Fruit fly (Drosophila melanogaster) whole organism, embryonic: ENCODE measurements around the gene CG10874.

Experiments
- Abd-B ChIP-seq: fragments of 200-800 bp; sonication (Bioruptor generic); optimal IDR thresholded peaks from 2 replicates; lab custom pipeline; 2018; ENCODE audit warnings: missing biosample characterization, mild to moderate bottlenecking, missing genetic modification characterization, moderate library complexity
- B-H2 ChIP-seq: fragments of 200-800 bp; sonication (Bioruptor generic); optimal IDR thresholded peaks from 2 replicates; lab custom pipeline; 2018; ENCODE audit warnings: missing biosample characterization, mild to moderate bottlenecking, missing genetic modification characterization
- Blimp-1 ChIP-seq: fragments of 200-800 bp; sonication (Bioruptor generic); optimal IDR thresholded peaks from 3 replicates; lab custom pipeline; 2018; ENCODE audit warnings: missing biosample characterization, missing genetic modification characterization, mild to moderate bottlenecking, moderate library complexity, missing genetic modification reagents
- BtbVII ChIP-seq: fragments of 200-800 bp; sonication (Bioruptor generic); optimal IDR thresholded peaks from 3 replicates; lab custom pipeline; 2017; ENCODE audit warnings: missing biosample characterization, mild to moderate bottlenecking, missing genetic modification characterization
- CG10543 ChIP-seq: fragments of 200-800 bp; sonication (Bioruptor generic); optimal IDR thresholded peaks from 3 replicates; lab custom pipeline; 2017; ENCODE audit warnings: missing biosample characterization, mild to moderate bottlenecking, missing genetic modification characterization, moderate library complexity
- CG11723 ChIP-seq: fragments of 200-800 bp; sonication (Bioruptor generic); optimal IDR thresholded peaks from 2 replicates; lab custom pipeline; 2017; ENCODE audit warnings: missing biosample characterization, mild to moderate bottlenecking, missing genetic modification characterization
- CG13424 ChIP-seq: fragments of 200-800 bp; sonication (Bioruptor generic); optimal IDR thresholded peaks from 2 replicates; lab custom pipeline; 2019; ENCODE audit warnings: missing biosample characterization, mild to moderate bottlenecking, missing genetic modification characterization, moderate library complexity
- CG13894 ChIP-seq: fragments of 200-800 bp; sonication (Bioruptor generic); optimal IDR thresholded peaks from 3 replicates; lab custom pipeline; 2018; ENCODE audit warnings: missing biosample characterization, mild to moderate bottlenecking, missing genetic modification characterization, moderate library complexity
- CG14441 ChIP-seq: fragments of 200-800 bp; sonication (Bioruptor generic); IDR thresholded peaks from 2 replicates; pipeline ENCODE4 v1.3.6; 2022; ENCODE audit warnings: missing biosample characterization, missing genetic modification characterization
- CG16813 ChIP-seq: fragments of 200-800 bp; sonication (Bioruptor generic); IDR thresholded peaks from 3 replicates; pipeline ENCODE4 v1.3.6; 2022; ENCODE audit warnings: missing biosample characterization, missing genetic modification characterization; ENCODE audit not compliant: partially characterized antibody
- CG34422 ChIP-seq: fragments of 200-800 bp; sonication (Bioruptor generic); IDR thresholded peaks from 3 replicates; pipeline ENCODE4 v1.3.6; 2022; ENCODE audit warnings: missing biosample characterization, missing genetic modification characterization
- CG5953 ChIP-seq: fragments of 200-800 bp; sonication (Bioruptor generic); IDR thresholded peaks from 2 replicates; pipeline ENCODE4 v1.3.6; 2022; ENCODE audit warnings: missing biosample characterization, missing genetic modification characterization
- CG6254 ChIP-seq: fragments of 200-800 bp; sonication (Bioruptor generic); optimal IDR thresholded peaks from 3 replicates; lab custom pipeline; 2017; ENCODE audit warnings: mild to moderate bottlenecking, missing biosample characterization, missing genetic modification reagents, missing genetic modification characterization
- CG6272 ChIP-seq: fragments of 200-800 bp; sonication (Bioruptor generic); IDR thresholded peaks from 2 replicates; pipeline ENCODE4 v1.3.6; 2022; ENCODE audit warnings: missing biosample characterization, missing genetic modification characterization
- CG6791 ChIP-seq: fragments of 200-800 bp; sonication (Bioruptor generic); IDR thresholded peaks from 3 replicates; pipeline ENCODE4 v1.3.6; 2022; ENCODE audit warnings: missing biosample characterization, missing genetic modification characterization; ENCODE audit not compliant: partially characterized antibody
- CG7928 ChIP-seq: fragments of 200-800 bp; sonication (Bioruptor generic); optimal IDR thresholded peaks from 2 replicates; lab custom pipeline; 2017; ENCODE audit warnings: missing biosample characterization, mild to moderate bottlenecking, missing genetic modification characterization
- CG7963 ChIP-seq: fragments of 200-800 bp; sonication (Bioruptor generic); IDR thresholded peaks from 3 replicates; pipeline ENCODE4 v1.3.6; 2022; ENCODE audit warnings: missing biosample characterization, missing genetic modification characterization; ENCODE audit not compliant: partially characterized antibody
- CG7987 ChIP-seq: fragments of 200-800 bp; sonication (Bioruptor generic); optimal IDR thresholded peaks from 2 replicates; lab custom pipeline; 2018; ENCODE audit warnings: missing biosample characterization, mild to moderate bottlenecking, missing genetic modification characterization, moderate library complexity
- CG8290 ChIP-seq, 3 experiments: fragments of 200-800 bp; sonication (Bioruptor generic); optimal IDR thresholded peaks; 2 replicates each; lab custom pipeline; 2016 to 2019; ENCODE audit warnings: missing biosample characterization in 3 of 3, missing genetic modification characterization in 3 of 3, mild to moderate bottlenecking in 2 of 3, moderate library complexity in 1 of 3
- CG9215 ChIP-seq: fragments of 200-800 bp; sonication (Bioruptor generic); IDR thresholded peaks from 2 replicates; pipeline ENCODE4 v1.3.6; 2022; ENCODE audit warnings: missing biosample characterization, missing genetic modification characterization
- CG9876 ChIP-seq: fragments of 200-800 bp; sonication (Bioruptor generic); optimal IDR thresholded peaks from 2 replicates; lab custom pipeline; 2016; ENCODE audit warnings: missing biosample characterization, missing genetic modification characterization
- Deaf1 ChIP-seq: fragments of 200-800 bp; optimal IDR thresholded peaks from 3 replicates; lab custom pipeline; 2019; ENCODE audit warnings: missing biosample characterization, mild to moderate bottlenecking, missing genetic modification characterization, moderate library complexity
- H15 ChIP-seq: fragments of 200-800 bp; sonication (Bioruptor generic); IDR thresholded peaks from 3 replicates; pipeline ENCODE4 v1.3.6; 2022; ENCODE audit warnings: missing biosample characterization, missing genetic modification characterization
- Hey ChIP-seq: fragments of 200-800 bp; sonication (Bioruptor generic); optimal IDR thresholded peaks from 3 replicates; lab custom pipeline; 2018; ENCODE audit warnings: missing biosample characterization, mild to moderate bottlenecking, missing genetic modification characterization
- MBD-R2 ChIP-seq: fragments of 200-800 bp; sonication (Bioruptor generic); IDR thresholded peaks from 2 replicates; pipeline ENCODE4 v1.3.6; 2022; ENCODE audit warnings: missing biosample characterization, missing genetic modification characterization
- Med ChIP-seq: fragments of 200-800 bp; sonication (Bioruptor generic); peaks from one replicate; lab custom pipeline; 2016; ENCODE audit warnings: missing biosample characterization, missing genetic modification characterization, mild to moderate bottlenecking, inconsistent platforms, moderate library complexity
- Nf-YB ChIP-seq: fragments of 200-800 bp; sonication (Bioruptor generic); optimal IDR thresholded peaks from 3 replicates; lab custom pipeline; 2019; ENCODE audit warnings: missing biosample characterization, mild to moderate bottlenecking, missing genetic modification characterization, moderate library complexity
- Scr ChIP-seq: fragments of 200-800 bp; sonication (Bioruptor generic); IDR thresholded peaks from 2 replicates; pipeline ENCODE4 v1.3.6; 2022; ENCODE audit warnings: missing biosample characterization, missing genetic modification characterization; ENCODE audit not compliant: partially characterized antibody
- al ChIP-seq: fragments of 200-800 bp; sonication (Bioruptor generic); IDR thresholded peaks from 2 replicates; pipeline ENCODE4 v1.3.6; 2022; ENCODE audit warnings: missing biosample characterization, missing genetic modification characterization
- bbx ChIP-seq: fragments of 200-800 bp; sonication (Bioruptor generic); IDR thresholded peaks from 2 replicates; pipeline ENCODE4 v1.3.6; 2022; ENCODE audit warnings: missing biosample characterization, missing genetic modification characterization; ENCODE audit not compliant: partially characterized antibody
- btn ChIP-seq: fragments of 200-800 bp; sonication (Bioruptor generic); optimal IDR thresholded peaks from 2 replicates; lab custom pipeline; 2016; ENCODE audit warnings: missing biosample characterization, missing genetic modification characterization
- chm ChIP-seq: fragments of 200-800 bp; sonication (Bioruptor generic); IDR thresholded peaks from 2 replicates; pipeline ENCODE4 v1.3.6; 2022; ENCODE audit warnings: missing biosample characterization, missing genetic modification characterization
- grau ChIP-seq: fragments of 200-800 bp; optimal IDR thresholded peaks from 3 replicates; lab custom pipeline; 2019; ENCODE audit warnings: missing biosample characterization, mild to moderate bottlenecking, missing genetic modification characterization, moderate library complexity
- hbn ChIP-seq: fragments of 200-800 bp; sonication (Bioruptor generic); IDR thresholded peaks from 2 replicates; pipeline ENCODE4 v1.3.6; 2022; ENCODE audit warnings: missing biosample characterization, missing genetic modification characterization; ENCODE audit not compliant: partially characterized antibody
- ind ChIP-seq: fragments of 200-800 bp; sonication (Bioruptor generic); optimal IDR thresholded peaks from 3 replicates; lab custom pipeline; 2016; ENCODE audit warnings: missing biosample characterization, missing genetic modification characterization
- ken ChIP-seq: fragments of 200-800 bp; sonication (Bioruptor generic); IDR thresholded peaks from 3 replicates; pipeline ENCODE4 v1.3.6; 2022; ENCODE audit warnings: missing biosample characterization, missing genetic modification characterization
- knrl ChIP-seq: fragments of 200-800 bp; sonication (Bioruptor generic); IDR thresholded peaks from 3 replicates; pipeline ENCODE4 v1.3.6; 2022; ENCODE audit warnings: missing biosample characterization, missing genetic modification characterization; ENCODE audit not compliant: partially characterized antibody
- lbe ChIP-seq: fragments of 200-800 bp; sonication (Bioruptor generic); optimal IDR thresholded peaks from 2 replicates; lab custom pipeline; 2016; ENCODE audit warnings: missing biosample characterization, mild to moderate bottlenecking, missing genetic modification characterization
- nerfin-2 ChIP-seq: fragments of 200-800 bp; sonication (Bioruptor generic); IDR thresholded peaks from 2 replicates; pipeline ENCODE4 v1.3.6; 2022; ENCODE audit warnings: missing biosample characterization, missing genetic modification characterization; ENCODE audit not compliant: partially characterized antibody
- otp ChIP-seq: fragments of 200-800 bp; sonication (Bioruptor generic); IDR thresholded peaks from 3 replicates; pipeline ENCODE4, ENCODE4 v1.3.6; 2022; ENCODE audit warnings: missing biosample characterization, missing genetic modification characterization
- psq ChIP-seq: fragments of 200-800 bp; sonication (Bioruptor generic); optimal IDR thresholded peaks from 2 replicates; lab custom pipeline; 2017; ENCODE audit warnings: missing biosample characterization, missing genetic modification characterization
- sob ChIP-seq: fragments of 200-800 bp; sonication (Bioruptor generic); IDR thresholded peaks from 2 replicates; pipeline ENCODE4 v1.3.6; 2022; ENCODE audit warnings: missing biosample characterization, missing genetic modification characterization
- sug ChIP-seq: fragments of 200-800 bp; optimal IDR thresholded peaks from 2 replicates; lab custom pipeline; 2019; ENCODE audit warnings: missing biosample characterization, mild to moderate bottlenecking, missing genetic modification characterization, moderate library complexity
- vvl ChIP-seq: fragments of 200-800 bp; sonication (Bioruptor generic); IDR thresholded peaks from 2 replicates; pipeline ENCODE4 v1.3.6; 2022; ENCODE audit warnings: missing biosample characterization, missing genetic modification characterization
- z ChIP-seq: fragments of 200-800 bp; sonication (Bioruptor generic); IDR thresholded peaks from 3 replicates; pipeline ENCODE4 v1.3.6; 2022; ENCODE audit warnings: missing biosample characterization, missing genetic modification characterization
- zfh1 ChIP-seq: fragments of 200-800 bp; sonication (Bioruptor generic); IDR thresholded peaks from 3 replicates; pipeline ENCODE4 v1.3.6; 2022; ENCODE audit warnings: missing biosample characterization, missing genetic modification characterization

The CG10874 gene

DNA sequence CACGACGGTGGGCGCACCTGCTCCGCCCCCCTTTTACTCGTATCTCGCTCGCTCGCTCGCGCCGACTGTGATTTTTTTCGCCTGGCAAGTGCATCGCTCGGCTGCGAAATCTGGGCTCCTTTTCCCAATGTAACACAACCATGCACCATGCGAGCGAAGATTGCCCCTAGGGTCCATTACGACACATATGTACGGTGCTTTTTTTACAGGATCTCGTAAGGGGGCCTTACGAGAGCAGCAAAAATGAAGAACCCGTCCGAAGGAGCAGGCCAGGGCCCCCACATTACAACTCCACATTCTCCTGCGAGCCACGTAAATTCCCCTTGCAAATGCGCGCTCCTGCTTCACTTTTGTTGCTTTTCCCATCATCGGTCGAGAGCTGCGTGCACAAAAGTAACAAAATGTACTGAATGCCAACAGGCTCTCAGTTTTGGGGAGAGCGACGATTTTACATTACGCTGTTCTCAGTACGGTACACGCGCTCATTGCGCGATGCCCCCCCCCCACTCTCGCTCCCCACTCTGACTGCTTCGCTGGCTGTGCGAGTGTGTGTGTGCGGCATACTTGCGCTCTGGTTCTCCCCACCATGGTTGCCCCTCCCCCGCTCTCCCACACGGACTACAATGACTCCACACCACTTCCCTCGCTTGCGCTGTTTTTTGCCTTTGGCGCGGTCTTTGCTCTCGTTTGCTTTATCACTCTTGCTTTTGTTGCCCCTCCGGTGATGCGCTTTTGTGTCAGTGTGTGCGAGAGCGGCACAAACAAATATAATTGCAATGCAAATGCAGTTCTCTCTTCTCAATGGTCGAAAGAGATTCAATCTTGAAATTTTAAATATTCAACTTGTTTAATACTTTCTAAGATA lies 10.9 kb upstream of the CG10874 start (continued):
- TF ChIP-seq Deaf1 (peak; percentile 53), ind (no peak), btn (peak; percentile 1), CG13894 (tag; lab: Kevin White, UChicago) (peak; percentile 43), B-H2 (no peak), sob (GFP tag; lab: Robert Waterston, UW) (peak; percentile 33; the same call in 1 of the 2 replicates), CG6272 (GFP tag; lab: Robert Waterston, UW) (0 out of 2 replicates have a peak, but pooled peaks have one; percentile 20), vvl (GFP tag; lab: Robert Waterston, UW) (peak; percentile 27; the same call in 1 of the 2 replicates), CG11723 (peak; percentile 8), CG8290 (GFP tag; optimal IDR thresholded peaks at IDR 0.05; lab: Kevin White, UChicago) (no peak), CG8290 (tag; optimal IDR thresholded peaks at IDR 0.05; lab: Kevin White, UChicago) (peak in 1 of 2 experiments; percentile 55), z (GFP tag; lab: Robert Waterston, UW) (peak; percentile 75), CG9876 (GFP tag; lab: Kevin White, UChicago) (no peak), knrl (GFP tag; lab: Robert Waterston, UW) (no peak), CG5953 (GFP tag; lab: Robert Waterston, UW) (no peak), Abd-B (GFP tag; lab: Kevin White, UChicago) (peak; percentile 21), chm (GFP tag; lab: Robert Waterston, UW) (peak; percentile 68; the same call in 1 of the 2 replicates), ken (GFP tag; lab: Robert Waterston, UW) (peak; percentile 4; the same call in 1 of the 3 replicates), MBD-R2 (GFP tag; lab: Robert Waterston, UW) (peak; percentile 22; the same call in 1 of the 2 replicates), otp (GFP tag; lab: Robert Waterston, UW) (peak; percentile 38; the same call in 1 of the 3 replicates), Hey (tag; lab: Kevin White, UChicago) (peak; percentile 41), Scr (0 out of 2 replicates have a peak, but pooled peaks have one; percentile 13), CG7987 (peak; percentile 36), CG7963 (GFP tag; lab: Robert Waterston, UW) (0 out of 3 replicates have a peak, but pooled peaks have one; percentile 37), CG6254 (GFP tag; lab: Kevin White, UChicago) (peak; percentile 31), CG9215 (GFP tag; lab: Robert Waterston, UW) (0 out of 2 replicates have a peak, but pooled peaks have one; percentile 11), lbe (GFP tag; lab: Kevin White, UChicago) (peak; percentile 27), hbn (GFP tag; lab: Robert Waterston, UW) (peak; percentile 20; the same call in 1 of the 2 replicates), bbx (GFP tag; lab: Robert Waterston, UW) (peak; percentile 71), nerfin-2 (GFP tag; lab: Robert Waterston, UW) (0 out of 2 replicates have a peak, but pooled peaks have one; percentile 40), psq (GFP tag; lab: Kevin White, UChicago) (peak; percentile 28), CG34422 (GFP tag; lab: Robert Waterston, UW) (peak; percentile 69; the same call in 1 of the 3 replicates), Blimp-1 (GFP tag; lab: Kevin White, UChicago) (peak; percentile 87), zfh1 (GFP tag; lab: Robert Waterston, UW) (no peak), CG10543 (GFP tag; lab: Kevin White, UChicago) (peak; percentile 53), sug (tag; lab: Kevin White, UChicago) (peak; percentile 34), CG6791 (GFP tag; lab: Robert Waterston, UW) (peak; percentile 50; the same call in 1 of the 3 replicates), al (no peak), CG7928 (GFP tag; lab: Kevin White, UChicago) (no peak), BtbVII (GFP tag; lab: Kevin White, UChicago) (peak; percentile 12), grau (tag; lab: Kevin White, UChicago) (peak; percentile 13), CG13424 (tag; lab: Kevin White, UChicago) (no peak), Med (GFP tag; lab: Kevin White, UChicago) (peak; percentile 21), CG16813 (GFP tag; lab: Robert Waterston, UW) (peak; percentile 18; the same call in 1 of the 3 replicates), H15 (GFP tag; lab: Robert Waterston, UW) (0 out of 3 replicates have a peak, but pooled peaks have one; percentile 10), CG14441 (GFP tag; lab: Robert Waterston, UW) (0 out of 2 replicates have a peak, but pooled peaks have one; percentile 15), Nf-YB (peak; percentile 26)
